Fruit fly (Drosophila melanogaster): ENCODE measurements around the gene CG13028.

Gene CG13028

dm6 chr3L:16884037-16884436 lies 39.0 kb upstream of the CG13028 start:
- TF ChIP-seq rgr (GFP tag; optimal IDR thresholded peaks at IDR 0.05) = no peak
- TF ChIP-seq Myc (optimal IDR thresholded peaks at IDR 0.05) = no peak
- no peak for TF ChIP-seq N (GFP tag; optimal IDR thresholded peaks at IDR 0.05)
- peak; percentile 5 for TF ChIP-seq Hnf4 (GFP tag; optimal IDR thresholded peaks at IDR 0.05)
- no peak for TF ChIP-seq Abd-B (GFP tag; optimal IDR thresholded peaks at IDR 0.05)
- TF ChIP-seq fru (GFP tag; optimal IDR thresholded peaks at IDR 0.05) = no peak
- no peak for TF ChIP-seq Vsx2 (GFP tag; optimal IDR thresholded peaks at IDR 0.05; ENCODE audit: partially characterized antibody)
- TF ChIP-seq dl (GFP tag; optimal IDR thresholded peaks at IDR 0.05; ENCODE audit: insufficient read depth in 1 of 2, partially characterized antibody in 2 of 2) = no peak

dm6 chr3L:16885042-16885441 lies 38.0 kb upstream of the CG13028 start:
- TF ChIP-seq Hr78 (GFP tag; optimal IDR thresholded peaks at IDR 0.05) (no peak), Dfd (GFP tag; optimal IDR thresholded peaks at IDR 0.05) (no peak), woc (GFP tag; optimal IDR thresholded peaks at IDR 0.05) (no peak), Sp1 (GFP tag; optimal IDR thresholded peaks at IDR 0.05) (no peak), Dif (GFP tag; optimal IDR thresholded peaks at IDR 0.05; ENCODE audit: partially characterized antibody) (no peak), CG32264 (GFP tag; optimal IDR thresholded peaks at IDR 0.05) (no peak), GATAd (GFP tag; optimal IDR thresholded peaks at IDR 0.05) (no peak), N (GFP tag; optimal IDR thresholded peaks at IDR 0.05) (no peak), Hnf4 (GFP tag; optimal IDR thresholded peaks at IDR 0.05) (no peak), Vsx2 (GFP tag; optimal IDR thresholded peaks at IDR 0.05; ENCODE audit: partially characterized antibody) (no peak)

dm6 chr3L:16886179-16886930 lies 36.7 kb upstream of the CG13028 start:
- TF ChIP-seq Vsx2 (GFP tag; optimal IDR thresholded peaks at IDR 0.05; ENCODE audit: partially characterized antibody) = no peak
- no peak for TF ChIP-seq usp (GFP tag; optimal IDR thresholded peaks at IDR 0.05)
- TF ChIP-seq fru (GFP tag; optimal IDR thresholded peaks at IDR 0.05) = peak; percentile 5
- no peak for TF ChIP-seq GATAd (GFP tag; optimal IDR thresholded peaks at IDR 0.05)
- no peak for TF ChIP-seq lola (GFP tag; optimal IDR thresholded peaks at IDR 0.05)
- no peak for TF ChIP-seq CG9705 (GFP tag; optimal IDR thresholded peaks at IDR 0.05)
- no peak for TF ChIP-seq woc (GFP tag; optimal IDR thresholded peaks at IDR 0.05)
- no peak for TF ChIP-seq Rel (GFP tag; optimal IDR thresholded peaks at IDR 0.05)
- peak; percentile 9 for TF ChIP-seq Rel (tag; optimal IDR thresholded peaks at IDR 0.05)
- TF ChIP-seq dmrt93B (GFP tag; optimal IDR thresholded peaks at IDR 0.05) = no peak
- TF ChIP-seq HLH106 (tag; optimal IDR thresholded peaks at IDR 0.05) = no peak
- TF ChIP-seq sv (GFP tag; optimal IDR thresholded peaks at IDR 0.05) = no peak
- TF ChIP-seq Jra (GFP tag; optimal IDR thresholded peaks at IDR 0.05) = no peak
- peak; percentile 18 for TF ChIP-seq h (GFP tag; optimal IDR thresholded peaks at IDR 0.05)
- no peak for TF ChIP-seq ey (GFP tag; optimal IDR thresholded peaks at IDR 0.05)
- TF ChIP-seq CG32264 (GFP tag; optimal IDR thresholded peaks at IDR 0.05) = no peak
- TF ChIP-seq br (GFP tag; optimal IDR thresholded peaks at IDR 0.05) = no peak
- TF ChIP-seq foxo (GFP tag; optimal IDR thresholded peaks at IDR 0.05) = no peak
- TF ChIP-seq Sp1 (GFP tag; optimal IDR thresholded peaks at IDR 0.05) = peak; percentile 27
- no peak for TF ChIP-seq pan (optimal IDR thresholded peaks at IDR 0.05)
- no peak for TF ChIP-seq CrebA (GFP tag; optimal IDR thresholded peaks at IDR 0.05; ENCODE audit: borderline replicate concordance)
- no peak for TF ChIP-seq jim (GFP tag; optimal IDR thresholded peaks at IDR 0.05)
- peak; percentile 10 for TF ChIP-seq Hnf4 (GFP tag; optimal IDR thresholded peaks at IDR 0.05)
- no peak for TF ChIP-seq Mio (GFP tag; optimal IDR thresholded peaks at IDR 0.05)
- no peak for TF ChIP-seq tai (GFP tag; optimal IDR thresholded peaks at IDR 0.05)

- no peak for TF ChIP-seq Myc (optimal IDR thresholded peaks at IDR 0.05)
- TF ChIP-seq HLH106 (tag; optimal IDR thresholded peaks at IDR 0.05) = no peak
- no peak for TF ChIP-seq OdsH (GFP tag; optimal IDR thresholded peaks at IDR 0.05)
These were observed 35.8 kb upstream of the CG13028 start for dm6 chr3L:16887272-16887671.

Data from whole organism, wandering third instar larva.